Worm (Caenorhabditis elegans) whole organism, young adult: ENCODE results near the gene mua-3.

Experiments
- B0261.1 ChIP-seq: sonication (generic microtip); optimal IDR thresholded peaks from 2 replicates; lab custom pipeline; 2016; ENCODE audit warnings: mild to moderate bottlenecking, missing genetic modification characterization, moderate library complexity, missing compliant biosample characterization
- C17E4.6 ChIP-seq: fragments of 200-800 bp; sonication (Bioruptor generic); IDR thresholded peaks from 2 replicates; pipeline ENCODE4 v1.3.6; 2022; ENCODE audit warnings: missing genetic modification reagents, missing genetic modification characterization, missing compliant biosample characterization
- D2030.7 ChIP-seq: fragments of 200-800 bp; sonication (Bioruptor generic); IDR thresholded peaks from 2 replicates; pipeline ENCODE4 v1.3.6; 2022; ENCODE audit warnings: missing genetic modification reagents, missing genetic modification characterization, missing compliant biosample characterization
- F52B5.7 ChIP-seq: sonication (generic microtip); optimal IDR thresholded peaks from 2 replicates; lab custom pipeline; 2016; ENCODE audit warnings: mild to moderate bottlenecking, missing genetic modification characterization, missing compliant biosample characterization
- F55B11.4 ChIP-seq: sonication (generic microtip); optimal IDR thresholded peaks from 2 replicates; lab custom pipeline; 2016; ENCODE audit warnings: missing compliant biosample characterization, missing genetic modification characterization, borderline replicate concordance; ENCODE audit not compliant: insufficient read depth
- K11D2.4 ChIP-seq: fragments of 200-800 bp; sonication (Bioruptor generic); IDR thresholded peaks from 2 replicates; pipeline ENCODE4 v1.3.6; 2022; ENCODE audit warnings: missing genetic modification reagents, missing genetic modification characterization, missing compliant biosample characterization
- K12H6.12 ChIP-seq: fragments of 200-800 bp; sonication (Bioruptor generic); optimal IDR thresholded peaks from 2 replicates; lab custom pipeline; 2018; ENCODE audit warnings: mild to moderate bottlenecking, missing genetic modification characterization, missing compliant biosample characterization
- T26A5.8 ChIP-seq: sonication (generic microtip); optimal IDR thresholded peaks from 2 replicates; lab custom pipeline; 2016; ENCODE audit warnings: missing genetic modification characterization, missing compliant biosample characterization
- athp-1 ChIP-seq: sonication (generic microtip); optimal IDR thresholded peaks from 2 replicates; lab custom pipeline; 2017; ENCODE audit warnings: mild to moderate bottlenecking, missing genetic modification characterization, missing compliant biosample characterization
- attf-5 ChIP-seq: fragments of 200-800 bp; sonication (Bioruptor generic); optimal IDR thresholded peaks from 2 replicates; lab custom pipeline; 2018; ENCODE audit warnings: mild to moderate bottlenecking, missing genetic modification characterization, missing compliant biosample characterization
- ccch-3 ChIP-seq: fragments of 200-800 bp; sonication (Bioruptor generic); optimal IDR thresholded peaks from 2 replicates; lab custom pipeline; 2018; ENCODE audit warnings: mild to moderate bottlenecking, missing genetic modification characterization, missing compliant biosample characterization
- cebp-1 ChIP-seq, 2 experiments: fragments of 200-800 bp in 1 of 2; sonication (Bioruptor generic) in 1 of 2; sonication (generic microtip) in 1 of 2; IDR thresholded peaks in 1 of 2; optimal IDR thresholded peaks in 1 of 2; 2 replicates each; pipeline versions ENCODE4 v1.3.6 to Lab custom; 2017 to 2022; ENCODE audit warnings: missing compliant biosample characterization in 2 of 2, missing genetic modification characterization in 2 of 2, mild to moderate bottlenecking in 1 of 2, missing genetic modification reagents in 1 of 2, moderate library complexity in 1 of 2
- ceh-27 ChIP-seq: fragments of 200-800 bp; sonication (Bioruptor generic); optimal IDR thresholded peaks from 2 replicates; lab custom pipeline; 2018; ENCODE audit warnings: mild to moderate bottlenecking, missing genetic modification characterization, moderate library complexity, missing compliant biosample characterization
- ceh-79 ChIP-seq: sonication (generic microtip); optimal IDR thresholded peaks from 2 replicates; lab custom pipeline; 2017; ENCODE audit warnings: mild to moderate bottlenecking, missing genetic modification characterization, missing compliant biosample characterization
- chd-7 ChIP-seq: sonication (generic microtip); optimal IDR thresholded peaks from 2 replicates; lab custom pipeline; 2016; ENCODE audit warnings: mild to moderate bottlenecking, missing genetic modification characterization, moderate library complexity, missing compliant biosample characterization
- dpl-1 ChIP-seq: fragments of 150-350 bp; optimal IDR thresholded peaks from 2 replicates; lab custom pipeline; 2014; ENCODE audit warnings: missing biosample characterization, missing genetic modification reagents, missing genetic modification characterization
- ekl-4 ChIP-seq: fragments of 200-800 bp; sonication (Bioruptor generic); IDR thresholded peaks from 2 replicates; pipeline ENCODE4 v1.3.6; 2022; ENCODE audit warnings: missing genetic modification reagents, missing genetic modification characterization, missing compliant biosample characterization
- ets-4 ChIP-seq: fragments of 200-800 bp; sonication (Bioruptor generic); optimal IDR thresholded peaks from 2 replicates; lab custom pipeline; 2018; ENCODE audit warnings: mild to moderate bottlenecking, missing genetic modification characterization, missing compliant biosample characterization
- hmg-1.2 ChIP-seq: fragments of 200-800 bp; sonication (Bioruptor generic); IDR thresholded peaks from 2 replicates; pipeline ENCODE4 v1.3.6; 2022; ENCODE audit warnings: missing genetic modification reagents, missing genetic modification characterization, missing compliant biosample characterization
- lag-1 ChIP-seq: fragments of 200-800 bp; sonication (Bioruptor generic); IDR thresholded peaks from 2 replicates; pipeline ENCODE4 v1.3.6; 2022; ENCODE audit warnings: missing genetic modification reagents, missing genetic modification characterization, missing compliant biosample characterization
- let-526 ChIP-seq: fragments of 200-800 bp; sonication (Bioruptor generic); IDR thresholded peaks from 2 replicates; pipeline ENCODE4 v1.3.6; 2022; ENCODE audit warnings: missing genetic modification reagents, missing genetic modification characterization, missing compliant biosample characterization
- lin-35 ChIP-seq, 3 experiments: fragments of 150-350 bp in 2 of 3; sonication (generic microtip) in 1 of 3; optimal IDR thresholded peaks; 2 replicates each; lab custom pipeline; 2014 to 2018; ENCODE audit warnings: missing biosample characterization in 3 of 3, missing genetic modification characterization in 3 of 3, missing genetic modification reagents in 3 of 3
- lir-1 ChIP-seq: fragments of 200-800 bp; sonication (Bioruptor generic); conservative IDR thresholded peaks from 2 replicates; pipeline ENCODE4 v1.3.6; 2022; ENCODE audit warnings: missing genetic modification reagents, missing genetic modification characterization, missing compliant biosample characterization
- madf-3 ChIP-seq: fragments of 200-800 bp; sonication (Bioruptor generic); IDR thresholded peaks from 2 replicates; pipeline ENCODE4 v1.3.6; 2022; ENCODE audit warnings: missing genetic modification reagents, missing genetic modification characterization, missing compliant biosample characterization
- madf-8 ChIP-seq: fragments of 200-800 bp; sonication (Bioruptor generic); conservative IDR thresholded peaks from 2 replicates; pipeline ENCODE4 v1.3.6; 2022; ENCODE audit warnings: missing genetic modification reagents, missing genetic modification characterization, missing compliant biosample characterization
- mcd-1 ChIP-seq: fragments of 200-800 bp; sonication (Bioruptor generic); IDR thresholded peaks from 2 replicates; pipeline ENCODE4 v1.3.6; 2022; ENCODE audit warnings: missing genetic modification reagents, missing genetic modification characterization, missing compliant biosample characterization
- mxl-1 ChIP-seq: sonication (generic microtip); optimal IDR thresholded peaks from 2 replicates; lab custom pipeline; 2016; ENCODE audit warnings: missing genetic modification characterization, missing compliant biosample characterization
- nfyb-1 ChIP-seq: fragments of 200-800 bp; sonication (Bioruptor generic); IDR thresholded peaks from 2 replicates; pipeline ENCODE4 v1.3.6; 2022; ENCODE audit warnings: missing genetic modification reagents, missing genetic modification characterization, missing compliant biosample characterization
- nhr-120 ChIP-seq: fragments of 200-800 bp; sonication (Bioruptor generic); IDR thresholded peaks from 2 replicates; pipeline ENCODE4 v1.3.6; 2022; ENCODE audit warnings: missing genetic modification characterization, missing compliant biosample characterization
- nhr-27 ChIP-seq: fragments of 200-800 bp; sonication (Bioruptor generic); optimal IDR thresholded peaks from 2 replicates; lab custom pipeline; 2018; ENCODE audit warnings: mild to moderate bottlenecking, missing genetic modification characterization, moderate library complexity, missing compliant biosample characterization
- nhr-90 ChIP-seq: sonication (generic microtip); optimal IDR thresholded peaks from 2 replicates; lab custom pipeline; 2016; ENCODE audit warnings: missing genotype, mild to moderate bottlenecking, missing genetic modification characterization, missing compliant biosample characterization
- rcor-1 ChIP-seq: fragments of 200-800 bp; sonication (Bioruptor generic); IDR thresholded peaks from 2 replicates; pipeline ENCODE4 v1.3.6; 2022; ENCODE audit warnings: missing genetic modification reagents, missing genetic modification characterization, missing compliant biosample characterization
- repo-1 ChIP-seq: sonication (generic microtip); optimal IDR thresholded peaks from 2 replicates; lab custom pipeline; 2017; ENCODE audit warnings: mild to moderate bottlenecking, missing genetic modification characterization, missing compliant biosample characterization
- sdz-38 ChIP-seq: sonication (generic microtip); optimal IDR thresholded peaks from 2 replicates; lab custom pipeline; 2016; ENCODE audit warnings: missing genotype, missing genetic modification characterization, missing compliant biosample characterization
- xnd-1 ChIP-seq: sonication (generic microtip); optimal IDR thresholded peaks from 2 replicates; lab custom pipeline; 2016; ENCODE audit warnings: missing genotype, missing genetic modification reagents, missing genetic modification characterization, missing compliant biosample characterization
- zfh-2 ChIP-seq: fragments of 200-800 bp; sonication (Bioruptor generic); conservative IDR thresholded peaks from 2 replicates; pipeline ENCODE4 v1.3.6; 2022; ENCODE audit warnings: missing genetic modification reagents, missing genetic modification characterization, missing compliant biosample characterization
- zim-3 ChIP-seq: sonication (generic microtip); optimal IDR thresholded peaks from 2 replicates; lab custom pipeline; 2017; ENCODE audit warnings: mild to moderate bottlenecking, missing genetic modification characterization, moderate library complexity, missing compliant biosample characterization
- ztf-18 ChIP-seq: sonication (generic microtip); optimal IDR thresholded peaks from 2 replicates; lab custom pipeline; 2016; ENCODE audit warnings: missing genotype, mild to moderate bottlenecking, missing genetic modification characterization, missing compliant biosample characterization
- ztf-22 ChIP-seq: fragments of 200-800 bp; sonication (Bioruptor generic); optimal IDR thresholded peaks from 2 replicates; lab custom pipeline; 2018; ENCODE audit warnings: mild to moderate bottlenecking, missing genetic modification characterization, moderate library complexity, missing compliant biosample characterization
- ztf-3 ChIP-seq: fragments of 200-800 bp; sonication (Bioruptor generic); optimal IDR thresholded peaks from 2 replicates; lab custom pipeline; 2018; ENCODE audit warnings: mild to moderate bottlenecking, missing genetic modification characterization, missing compliant biosample characterization

mua-3 gene

ce11 chrIII:10150710-10151109 lies 9.8 kb upstream of the mua-3 start:
- TF ChIP-seq nhr-120 (GFP tag; lab: Robert Waterston, UW) (no peak), lir-1 (GFP tag; lab: Robert Waterston, UW) (no peak), mxl-1 (no peak), ceh-79 (tag; lab: Kevin White, UChicago) (no peak), lag-1 (GFP tag; lab: Robert Waterston, UW) (no peak), ztf-3 (GFP tag; lab: Kevin White, UChicago) (no peak), madf-8 (GFP tag; lab: Robert Waterston, UW) (no peak)
- TF ChIP-seq, all 124 proteins: peak for 0

- no peak for TF ChIP-seq dpl-1 (GFP tag; lab: Kevin White, UChicago)
- TF ChIP-seq sdz-38 (tag; lab: Kevin White, UChicago) = no peak
- TF ChIP-seq mcd-1 (GFP tag; lab: Robert Waterston, UW) = 0 out of 2 replicates have a peak, but pooled peaks have one; percentile 14
- no peak for TF ChIP-seq chd-7 (tag; lab: Kevin White, UChicago)
- no peak for TF ChIP-seq F52B5.7 (tag; lab: Kevin White, UChicago)
- peak; percentile 14 for TF ChIP-seq attf-5 (GFP tag; lab: Kevin White, UChicago)
- no peak for TF ChIP-seq ets-4 (GFP tag; lab: Kevin White, UChicago)
- TF ChIP-seq ceh-27 (GFP tag; lab: Kevin White, UChicago) = no peak
- peak; percentile 88 for TF ChIP-seq zfh-2 (GFP tag; lab: Robert Waterston, UW)
- no peak for TF ChIP-seq cebp-1 (GFP tag; IDR thresholded peaks at IDR 0.05; lab: Robert Waterston, UW)
- peak; percentile 38 for TF ChIP-seq cebp-1 (tag; optimal IDR thresholded peaks at IDR 0.05; lab: Kevin White, UChicago)
- TF ChIP-seq athp-1 = no peak
- no peak for TF ChIP-seq B0261.1
- TF ChIP-seq ztf-18 (tag; lab: Kevin White, UChicago) = no peak
- peak; percentile 72 for TF ChIP-seq K12H6.12 (tag; lab: Kevin White, UChicago)
- peak; percentile 25 for TF ChIP-seq ztf-22 (GFP tag; lab: Kevin White, UChicago)
- TF ChIP-seq nfyb-1 (GFP tag; lab: Robert Waterston, UW) = 0 out of 2 replicates have a peak, but pooled peaks have one; percentile 23
- TF ChIP-seq nhr-90 = no peak
- no peak for TF ChIP-seq nhr-120 (GFP tag; lab: Robert Waterston, UW)
- no peak for TF ChIP-seq ccch-3
Observed at ce11 chrIII:10151719-10152118, 8.8 kb upstream of the mua-3 start.

- no peak for TF ChIP-seq T26A5.8 (tag; lab: Kevin White, UChicago)
- TF ChIP-seq, all 124 proteins: peak for 0
Observed at ce11 chrIII:10152495-10152894, 8.0 kb upstream of the mua-3 start, which contains the start of gene nac-3. Gene nac-3 (plus strand): TSS chrIII:10152795.

DNA sequence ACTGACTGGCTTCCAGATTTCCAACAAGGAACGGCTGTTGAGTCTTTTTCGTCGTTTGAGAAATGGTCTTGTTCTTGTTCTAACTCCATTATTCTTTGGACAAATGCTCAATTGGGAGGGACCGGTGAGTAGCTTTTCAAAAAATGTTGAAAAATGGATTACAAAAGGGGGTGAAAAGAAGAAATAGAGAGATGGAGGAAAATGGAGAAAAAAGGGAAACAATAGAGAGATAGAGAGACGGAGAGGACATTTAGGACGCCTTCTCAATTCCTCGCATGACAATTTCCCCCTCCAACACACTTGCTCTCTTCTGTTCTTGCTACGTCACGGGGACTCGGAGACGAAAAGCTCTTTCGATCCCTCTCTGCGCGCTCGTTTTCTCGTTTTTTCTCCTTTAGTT lies 7.5 kb upstream of the mua-3 start:
- TF ChIP-seq cebp-1 (GFP tag; IDR thresholded peaks at IDR 0.05; lab: Robert Waterston, UW) (no peak), cebp-1 (tag; optimal IDR thresholded peaks at IDR 0.05; lab: Kevin White, UChicago) (peak; percentile 33), lin-35 (GFP tag; optimal IDR thresholded peaks at IDR 0.05; lab: Kevin White, UChicago) (peak in 1 of 3 experiments; percentile 27), F55B11.4 (tag; lab: Kevin White, UChicago) (no peak), K12H6.12 (tag; lab: Kevin White, UChicago) (peak; percentile 49), madf-3 (GFP tag; lab: Robert Waterston, UW) (no peak), D2030.7 (no peak), nfyb-1 (GFP tag; lab: Robert Waterston, UW) (peak; percentile 63; the same call in 1 of the 2 replicates), K11D2.4 (GFP tag; lab: Robert Waterston, UW) (peak; percentile 48; the same call in 1 of the 2 replicates), xnd-1 (tag; lab: Kevin White, UChicago) (no peak), ekl-4 (GFP tag; lab: Robert Waterston, UW) (0 out of 2 replicates have a peak, but pooled peaks have one; percentile 29), let-526 (GFP tag; lab: Robert Waterston, UW) (0 out of 2 replicates have a peak, but pooled peaks have one; percentile 7), nhr-27 (tag; lab: Kevin White, UChicago) (no peak), ceh-27 (GFP tag; lab: Kevin White, UChicago) (peak; percentile 2), ztf-22 (GFP tag; lab: Kevin White, UChicago) (no peak), hmg-1.2 (GFP tag; lab: Robert Waterston, UW) (peak; percentile 34; the same call in 1 of the 2 replicates), C17E4.6 (GFP tag; lab: Robert Waterston, UW) (no peak), zim-3 (tag; lab: Kevin White, UChicago) (no peak), rcor-1 (0 out of 2 replicates have a peak, but pooled peaks have one; percentile 8), repo-1 (tag; lab: Kevin White, UChicago) (no peak)
- TF ChIP-seq, all 124 proteins: peak for 10
